Fruit fly (Drosophila melanogaster) ovary, adult (tissue): ENCODE data around the gene eEF1delta.

Experiments
- CG17801 ChIP-seq: fragments of 200-800 bp; optimal IDR thresholded peaks from 2 replicates; lab custom pipeline; 2019; ENCODE audit warnings: missing biosample characterization, mild to moderate bottlenecking, missing genetic modification characterization, moderate library complexity; ENCODE audit not compliant: partially characterized antibody

eEF1delta gene

dm6 chr2L:10222550-10223231, 9.6 kb upstream of the eEF1delta start, which contains the start of gene Bcs1:
Gene Bcs1, plus strand, starts transcription at chr2L:10222657.
- no peak for TF ChIP-seq CG17801

- no peak for TF ChIP-seq CG17801
These were observed 6.0 kb upstream of the eEF1delta start for dm6 chr2L:10226213-10226723.

- no peak for TF ChIP-seq CG17801
These were observed 5.4 kb upstream of the eEF1delta start, which contains the start of gene CG5708 for dm6 chr2L:10226724-10227407. Gene CG5708, minus strand, starts transcription at chr2L:10226808.

dm6 chr2L:10230455-10230854, 1.9 kb upstream of the eEF1delta start:
- no peak for TF ChIP-seq CG17801

DNA sequence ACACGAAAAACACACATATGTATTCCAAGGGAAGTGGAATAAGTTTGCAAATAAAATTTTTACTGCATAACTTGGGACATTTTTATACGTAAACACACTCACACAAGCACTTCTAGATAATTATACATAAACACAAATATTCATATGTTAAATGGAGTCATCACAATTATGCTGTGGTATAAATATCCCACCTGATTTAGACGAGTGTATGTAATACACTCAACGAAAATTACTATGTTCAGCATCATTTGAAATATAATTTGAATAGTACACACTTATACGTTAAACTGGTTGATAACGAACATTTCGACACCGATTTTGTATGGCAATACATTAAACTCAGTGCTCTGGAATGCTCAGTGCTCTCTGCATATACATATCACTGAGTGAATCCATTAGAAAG, 1.2 kb upstream of the eEF1delta start:
- TF ChIP-seq CG17801 = no peak

- no peak for TF ChIP-seq CG17801
These were observed 797 bp upstream of the eEF1delta start, which contains the start of gene ova for dm6 chr2L:10231510-10231909. Gene ova, minus strand, starts transcription at chr2L:10231692.

- no peak for TF ChIP-seq CG17801
These were observed 520 bp downstream of the eEF1delta start for dm6 chr2L:10232827-10233226.

dm6 chr2L:10237725-10238446, 5.6 kb downstream of the eEF1delta start, which contains the start of gene mthl15:
Gene mthl15, minus strand, starts transcription at chr2L:10238317.
- TF ChIP-seq CG17801 = no peak

DNA sequence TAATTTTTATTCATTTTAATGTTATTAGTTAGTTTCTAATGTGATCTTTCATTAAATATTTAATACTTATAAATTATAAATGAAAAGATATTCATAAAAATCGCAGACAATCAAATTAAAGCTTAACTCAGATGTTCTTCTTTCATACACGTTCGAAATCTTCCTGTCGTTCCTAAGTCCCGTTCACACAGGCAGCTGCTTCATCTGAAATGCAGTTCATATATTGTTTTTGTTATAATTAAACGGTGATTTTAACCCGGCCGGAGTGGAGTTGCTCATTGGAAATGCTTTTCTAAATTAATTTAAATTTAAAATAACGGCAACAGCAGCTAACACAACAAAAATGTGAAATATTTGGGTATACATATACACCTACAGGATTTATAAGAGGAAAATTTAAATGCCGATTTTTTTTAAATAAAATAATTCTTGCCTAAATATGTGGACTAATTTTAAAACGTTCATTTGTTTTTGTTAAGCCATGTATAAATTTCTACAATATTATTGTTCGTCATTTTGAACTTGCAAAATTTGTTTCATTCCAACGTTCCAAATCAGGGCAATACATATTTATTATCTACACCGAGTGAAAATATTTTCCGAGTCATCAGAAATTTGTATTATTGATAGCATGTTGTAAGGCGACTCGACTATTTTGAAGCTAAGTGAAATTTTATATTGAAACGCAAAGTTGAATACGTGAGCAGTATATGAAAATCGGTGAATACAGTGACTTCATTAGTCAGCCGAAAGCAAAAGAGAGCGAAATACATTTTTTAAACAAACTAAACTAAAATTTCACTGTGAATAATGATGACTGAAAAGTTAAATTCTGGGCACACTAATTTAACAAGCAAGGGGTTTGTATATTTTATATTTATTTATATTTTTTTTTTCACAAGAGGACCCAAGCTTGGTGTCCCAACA, 6.7 kb downstream of the eEF1delta start, which contains the start of gene me31B:
Gene me31B, plus strand, starts transcription at position 616 of the 927 bp plus-strand sequence.
- TF ChIP-seq CG17801 = peak; percentile 26

- TF ChIP-seq CG17801 = no peak
These were observed 14.5 kb downstream of the eEF1delta start, which contains the start of gene chico for dm6 chr2L:10246785-10247190. Gene chico, minus strand, starts transcription at chr2L:10247078.

- TF ChIP-seq CG17801 = no peak
These were observed 17.4 kb downstream of the eEF1delta start for dm6 chr2L:10249655-10250202.

dm6 chr2L:10250441-10250847, 18.1 kb downstream of the eEF1delta start, which contains the start of the genes bsk and CG31717:
Gene bsk, minus strand, starts transcription at chr2L:10250501.
Gene CG31717, plus strand, starts transcription at chr2L:10250737.
- TF ChIP-seq CG17801 = peak; percentile 51

DNA sequence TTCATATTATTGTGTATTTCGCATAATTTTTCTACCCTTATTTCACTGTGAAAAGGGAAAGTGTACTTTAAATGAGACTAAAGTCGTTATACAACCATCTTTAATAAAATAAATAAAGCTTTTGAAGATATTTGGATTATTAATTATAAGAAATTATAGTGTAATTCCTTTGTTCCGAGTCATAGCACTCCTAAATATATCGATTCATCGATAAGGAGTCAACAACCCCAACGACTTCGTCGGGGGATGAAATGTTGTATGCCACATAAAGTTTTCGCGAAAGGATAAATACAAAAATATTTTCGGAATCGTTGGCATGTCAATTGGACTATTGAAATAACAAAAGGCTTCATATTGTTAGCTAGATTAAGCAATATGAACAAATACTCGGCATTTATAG, 19.3 kb downstream of the eEF1delta start, which contains the start of gene Ror:
Gene Ror, plus strand, starts transcription at position 252 of the 400 bp plus-strand sequence.
- TF ChIP-seq CG17801 = no peak

- TF ChIP-seq CG17801 = peak; percentile 11
These were observed 23.4 kb downstream of the eEF1delta start, which contains the start of gene CG5676 for dm6 chr2L:10255725-10256158. Gene CG5676, minus strand, starts transcription at chr2L:10255891.
